Worm (Caenorhabditis elegans) whole organism, L1 larva: ENCODE data around the gene wrt-7.

Experiments used
- C34B4.2 ChIP-seq: sonication (generic microtip); optimal IDR thresholded peaks from 2 replicates; lab custom pipeline; 2017; ENCODE audit warnings: mild to moderate bottlenecking, missing genetic modification characterization, missing compliant biosample characterization
- Y116A8C.19 ChIP-seq: sonication (generic microtip); optimal IDR thresholded peaks from 2 replicates; lab custom pipeline; 2016; ENCODE audit warnings: missing compliant biosample characterization, missing genetic modification characterization, borderline replicate concordance
- aha-1 ChIP-seq: fragments of 150-350 bp; optimal IDR thresholded peaks from 2 replicates; lab custom pipeline; 2014; ENCODE audit warnings: missing biosample characterization, missing genetic modification characterization
- ceh-82 ChIP-seq, 3 experiments: fragments of 150-350 bp in 1 of 3; sonication (generic microtip) in 2 of 3; optimal IDR thresholded peaks; 2 replicates each; lab custom pipeline; 2014 to 2017; ENCODE audit warnings: missing biosample characterization in 3 of 3, missing genetic modification characterization in 3 of 3
- dpl-1 ChIP-seq, 3 experiments: fragments of 150-350 bp in 2 of 3; sonication (generic microtip) in 1 of 3; optimal IDR thresholded peaks; 2 replicates each; lab custom pipeline; 2014 to 2017; ENCODE audit warnings: missing biosample characterization in 3 of 3, missing genetic modification characterization in 3 of 3, missing genetic modification reagents in 3 of 3
- dsc-1 ChIP-seq: sonication (generic microtip); optimal IDR thresholded peaks from 2 replicates; lab custom pipeline; 2016; ENCODE audit warnings: mild to moderate bottlenecking, missing genetic modification characterization, missing compliant biosample characterization
- efl-1 ChIP-seq, 4 experiments: fragments of 150-350 bp; optimal IDR thresholded peaks in 3 of 4; peaks in 1 of 4; 1 replicate in 1 of 4; 2 replicates in 3 of 4; lab custom pipeline; 2014; ENCODE audit warnings: missing biosample characterization in 2 of 4, missing genetic modification characterization in 2 of 4, missing genetic modification reagents in 2 of 4
- egl-13 ChIP-seq: sonication (generic microtip); optimal IDR thresholded peaks from 2 replicates; lab custom pipeline; 2016; ENCODE audit warnings: missing genotype, missing genetic modification reagents, missing genetic modification characterization, missing compliant biosample characterization
- elt-2 ChIP-seq: sonication (generic microtip); optimal IDR thresholded peaks from 2 replicates; lab custom pipeline; 2016; ENCODE audit warnings: missing genetic modification characterization, mild to moderate bottlenecking, inconsistent platforms, missing compliant biosample characterization, missing genetic modification reagents
- ets-5 ChIP-seq: fragments of 200-800 bp; sonication (Bioruptor generic); IDR thresholded peaks from 2 replicates; pipeline ENCODE4 v1.3.6; 2022; ENCODE audit warnings: missing genetic modification characterization, missing compliant biosample characterization
- fos-1 ChIP-seq: fragments of 150-350 bp; optimal IDR thresholded peaks from 2 replicates; lab custom pipeline; 2014; ENCODE audit warnings: missing biosample characterization, missing genetic modification characterization
- hpl-2 ChIP-seq: fragments of 150-350 bp; optimal IDR thresholded peaks from 2 replicates; lab custom pipeline; 2014; ENCODE audit warnings: missing biosample characterization, missing genetic modification reagents, missing genetic modification characterization
- isw-1 ChIP-seq: fragments of 200-800 bp; sonication (Bioruptor generic); IDR thresholded peaks from 2 replicates; pipeline ENCODE4 v1.3.6; 2022; ENCODE audit warnings: missing genetic modification characterization, missing compliant biosample characterization
- jun-1 ChIP-seq: fragments of 150-350 bp; optimal IDR thresholded peaks from 2 replicates; lab custom pipeline; 2014; ENCODE audit warnings: missing biosample characterization, missing genetic modification reagents, missing genetic modification characterization
- lin-35 ChIP-seq, 2 experiments: fragments of 150-350 bp; optimal IDR thresholded peaks; 2 replicates each; lab custom pipeline; 2014; ENCODE audit warnings: missing biosample characterization in 2 of 2, missing genetic modification characterization in 2 of 2, missing genetic modification reagents in 2 of 2
- mdl-1 ChIP-seq, 2 experiments: fragments of 150-350 bp; optimal IDR thresholded peaks; 2 replicates each; lab custom pipeline; 2014 to 2017; ENCODE audit warnings: missing biosample characterization in 2 of 2, missing genetic modification characterization in 2 of 2, inconsistent platforms in 1 of 2
- mef-2 ChIP-seq: fragments of 150-350 bp; optimal IDR thresholded peaks from 2 replicates; lab custom pipeline; 2014; ENCODE audit warnings: missing biosample characterization, missing genetic modification characterization
- nhr-20 ChIP-seq: sonication (generic microtip); optimal IDR thresholded peaks from 2 replicates; lab custom pipeline; 2016; ENCODE audit warnings: mild to moderate bottlenecking, missing genetic modification characterization, missing compliant biosample characterization
- nhr-237 ChIP-seq: fragments of 150-350 bp; optimal IDR thresholded peaks from 2 replicates; lab custom pipeline; 2014; ENCODE audit warnings: missing biosample characterization, missing genetic modification characterization
- nhr-28 ChIP-seq: fragments of 150-350 bp; optimal IDR thresholded peaks from 2 replicates; lab custom pipeline; 2014; ENCODE audit warnings: missing biosample characterization, missing genetic modification characterization
- nhr-47 ChIP-seq: sonication (generic microtip); optimal IDR thresholded peaks from 2 replicates; lab custom pipeline; 2016; ENCODE audit warnings: mild to moderate bottlenecking, missing genetic modification characterization, moderate library complexity, missing compliant biosample characterization
- nhr-76 ChIP-seq: sonication (generic microtip); optimal IDR thresholded peaks from 2 replicates; lab custom pipeline; 2017; ENCODE audit warnings: missing biosample characterization, missing genetic modification characterization
- nhr-77 ChIP-seq: fragments of 150-350 bp; optimal IDR thresholded peaks from 2 replicates; lab custom pipeline; 2014; ENCODE audit warnings: missing biosample characterization, missing genetic modification characterization
- nhr-90 ChIP-seq: sonication (generic microtip); optimal IDR thresholded peaks from 2 replicates; lab custom pipeline; 2016; ENCODE audit warnings: mild to moderate bottlenecking, missing genetic modification characterization, missing compliant biosample characterization; ENCODE audit not compliant: poor library complexity
- pax-3 ChIP-seq: fragments of 200-800 bp; sonication (Bioruptor generic); optimal IDR thresholded peaks from 2 replicates; lab custom pipeline; 2018; ENCODE audit warnings: mild to moderate bottlenecking, missing genetic modification characterization, moderate library complexity, missing compliant biosample characterization
- pqm-1 ChIP-seq: sonication (generic microtip); optimal IDR thresholded peaks from 3 replicates; lab custom pipeline; 2017; ENCODE audit warnings: missing biosample characterization, missing genetic modification characterization
- snpc-4 ChIP-seq: fragments of 150-350 bp; optimal IDR thresholded peaks from 2 replicates; lab custom pipeline; 2014; ENCODE audit warnings: missing biosample characterization, missing genetic modification characterization
- swsn-7 ChIP-seq: sonication (generic microtip); optimal IDR thresholded peaks from 2 replicates; lab custom pipeline; 2016; ENCODE audit warnings: missing genetic modification characterization, missing compliant biosample characterization
- xbp-1 ChIP-seq: sonication (generic microtip); optimal IDR thresholded peaks from 2 replicates; lab custom pipeline; 2016; ENCODE audit warnings: missing genetic modification characterization, missing compliant biosample characterization
- zag-1 ChIP-seq: fragments of 150-350 bp; optimal IDR thresholded peaks from 2 replicates; lab custom pipeline; 2014; ENCODE audit warnings: missing biosample characterization, missing genetic modification characterization

Gene wrt-7

DNA sequence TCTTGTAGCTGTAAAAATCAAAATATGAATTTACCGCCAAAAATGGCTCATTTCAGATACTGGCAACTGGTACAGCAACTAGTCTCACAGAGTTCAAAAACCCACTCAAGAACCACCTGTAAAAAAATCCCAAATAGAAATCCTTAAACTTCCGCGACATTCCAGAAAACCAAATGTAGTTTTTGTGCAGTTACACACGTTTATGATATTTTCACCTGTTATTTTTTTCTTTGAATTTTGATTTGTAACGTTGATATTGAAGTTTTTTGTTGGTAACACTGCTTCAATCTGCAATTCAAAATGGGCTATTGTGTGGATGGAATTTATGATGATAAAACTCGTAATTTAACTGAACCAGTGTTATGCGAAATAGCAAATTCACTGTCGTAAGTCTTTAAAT lies 4.5 kb downstream of the wrt-7 start, which contains the start of gene srw-113:
Gene srw-113, plus strand, starts transcription at position 301 of the 400 bp plus-strand sequence.
- TF ChIP-seq zag-1 (tag; lab: Kevin White, UChicago) (no peak), C34B4.2 (tag; lab: Kevin White, UChicago) (no peak), efl-1 (optimal IDR thresholded peaks at IDR 0.05; lab: Kevin White, UChicago) (no peak), efl-1 (GFP tag; optimal IDR thresholded peaks at IDR 0.05 in 1 of 2; lab: Kevin White, UChicago) (peak in 1 of 2 experiments; percentile 13)

ce11 chrV:15330314-15330713 lies 7.0 kb downstream of the wrt-7 start, which contains the start of gene srh-295:
srh-295 (plus strand) TSS chrV:15330614.
- TF ChIP-seq Y116A8C.19 (tag; lab: Kevin White, UChicago) = no peak
- TF ChIP-seq aha-1 (tag; lab: Kevin White, UChicago) = no peak
- no peak for TF ChIP-seq nhr-77
- TF ChIP-seq hpl-2 (GFP tag; lab: Kevin White, UChicago) = no peak
- TF ChIP-seq dsc-1 (tag; lab: Kevin White, UChicago) = no peak
- no peak for TF ChIP-seq ceh-82 (tag; optimal IDR thresholded peaks at IDR 0.05; lab: Kevin White, UChicago)
- TF ChIP-seq nhr-47 = no peak
- TF ChIP-seq efl-1 (optimal IDR thresholded peaks at IDR 0.05; lab: Kevin White, UChicago) = no peak
- TF ChIP-seq efl-1 (GFP tag; optimal IDR thresholded peaks at IDR 0.05 in 1 of 2; lab: Kevin White, UChicago) = no peak
- no peak for TF ChIP-seq nhr-237 (tag; lab: Kevin White, UChicago)
- TF ChIP-seq, all 84 proteins: peak for 0

ce11 chrV:15327745-15328447 lies 9.4 kb downstream of the wrt-7 start, which contains the start of gene ZK1037.6:
ZK1037.6 (minus strand) TSS chrV:15327795.
- TF ChIP-seq dpl-1 (GFP tag; optimal IDR thresholded peaks at IDR 0.05; lab: Kevin White, UChicago) (no peak), snpc-4 (tag; lab: Kevin White, UChicago) (no peak), elt-2 (peak; percentile 90), jun-1 (peak; percentile 27)

ce11 chrV:15323417-15323816 lies 13.9 kb downstream of the wrt-7 start:
- TF ChIP-seq elt-2 (peak; percentile 84), nhr-90 (tag; lab: Kevin White, UChicago) (no peak), jun-1 (peak; percentile 13), pqm-1 (peak; percentile 33), mdl-1 (tag; optimal IDR thresholded peaks at IDR 0.05; lab: Kevin White, UChicago) (no peak), egl-13 (no peak)

- peak; percentile 73 for TF ChIP-seq elt-2
- TF ChIP-seq, all 84 proteins: peak for 1; not testable (repeated sequence) for 83
Observed at ce11 chrV:15322653-15323052, 14.7 kb downstream of the wrt-7 start, which contains the start of gene nhr-247. nhr-247 (plus strand) TSS chrV:15322982.

DNA sequence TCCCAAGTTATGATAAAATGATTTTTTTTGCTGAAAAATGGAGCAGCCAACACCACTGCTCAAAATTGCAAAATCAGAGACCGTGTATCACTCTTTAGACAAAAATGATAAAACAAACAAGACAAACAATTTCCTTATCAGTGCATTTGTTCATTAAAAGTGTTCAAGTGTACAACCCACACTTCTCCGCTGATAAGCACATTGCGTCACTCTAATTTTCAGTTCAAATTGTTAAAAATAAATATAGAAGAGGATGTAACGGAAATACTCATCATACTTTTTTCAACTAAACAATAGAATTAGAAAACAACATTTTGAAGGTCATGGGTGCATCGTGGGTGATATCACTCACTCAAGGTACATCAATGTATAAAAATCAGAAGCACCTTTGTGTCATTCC lies 18.7 kb downstream of the wrt-7 start, which contains the start of gene nhr-291:
Gene nhr-291, plus strand, starts transcription at position 324 of the 400 bp plus-strand sequence.
- no peak for TF ChIP-seq efl-1 (optimal IDR thresholded peaks at IDR 0.05; lab: Kevin White, UChicago)
- TF ChIP-seq efl-1 (GFP tag; optimal IDR thresholded peaks at IDR 0.05 in 1 of 2; lab: Kevin White, UChicago) = peak in 1 of 2 experiments; percentile 14
- no peak for TF ChIP-seq xbp-1 (tag; lab: Kevin White, UChicago)
- peak; percentile 99 for TF ChIP-seq elt-2
- TF ChIP-seq jun-1 = peak; percentile 65
- TF ChIP-seq nhr-28 (tag; lab: Kevin White, UChicago) = no peak
- TF ChIP-seq mef-2 (tag; lab: Kevin White, UChicago) = no peak
- no peak for TF ChIP-seq fos-1 (tag; lab: Kevin White, UChicago)
- no peak for TF ChIP-seq swsn-7
- peak; percentile 38 for TF ChIP-seq nhr-20 (tag; lab: Kevin White, UChicago)
- no peak for TF ChIP-seq ets-5 (GFP tag; lab: Robert Waterston, UW)
- peak in 1 of 2 experiments; percentile 45 for TF ChIP-seq lin-35 (GFP tag; optimal IDR thresholded peaks at IDR 0.05; lab: Kevin White, UChicago)
- no peak for TF ChIP-seq egl-13
- TF ChIP-seq isw-1 (GFP tag; lab: Robert Waterston, UW) = no peak
- TF ChIP-seq nhr-76 = no peak
- TF ChIP-seq pax-3 (tag; lab: Kevin White, UChicago) = peak; percentile 77
- peak; percentile 55 for TF ChIP-seq pqm-1
